Fruit fly (Drosophila melanogaster): ENCODE results near the gene kmg.

- no peak for TF ChIP-seq jumu (GFP tag; optimal IDR thresholded peaks at IDR 0.05)
- TF ChIP-seq CG11456 (GFP tag; IDR thresholded peaks at IDR 0.05), result no peak
- no peak for TF ChIP-seq her (GFP tag; optimal IDR thresholded peaks at IDR 0.05)
- no peak for TF ChIP-seq kni (GFP tag; optimal IDR thresholded peaks at IDR 0.05)
- peak; percentile 43 for TF ChIP-seq trem (tag; optimal IDR thresholded peaks at IDR 0.05)
These were observed 42.7 kb downstream of the kmg start, which contains the start of gene CG16972 for dm6 chr2L:13202960-13203436.

All from whole organism, embryonic.